Fruit fly (Drosophila melanogaster) whole organism, embryonic: ENCODE results near the gene cnc.

Source experiments
- CG10147 ChIP-seq: fragments of 200-800 bp; sonication (Bioruptor generic); optimal IDR thresholded peaks from 2 replicates; lab custom pipeline; 2019; ENCODE audit warnings: missing biosample characterization, mild to moderate bottlenecking, missing genetic modification characterization, moderate library complexity
- CG10209 ChIP-seq: fragments of 200-800 bp; sonication (Bioruptor generic); optimal IDR thresholded peaks from 3 replicates; lab custom pipeline; 2017; ENCODE audit warnings: missing biosample characterization, mild to moderate bottlenecking, missing genetic modification characterization, missing genetic modification reagents
- CG11504 ChIP-seq: fragments of 200-800 bp; sonication (Bioruptor generic); optimal IDR thresholded peaks from 3 replicates; lab custom pipeline; 2019; ENCODE audit warnings: missing biosample characterization, mild to moderate bottlenecking, missing genetic modification characterization, moderate library complexity
- CG15479 ChIP-seq: fragments of 200-800 bp; sonication (Bioruptor generic); optimal IDR thresholded peaks from 3 replicates; lab custom pipeline; 2019; ENCODE audit warnings: missing biosample characterization, mild to moderate bottlenecking, missing genetic modification characterization, moderate library complexity
- CG17612 ChIP-seq: fragments of 200-800 bp; sonication (Bioruptor generic); IDR thresholded peaks from 2 replicates; pipeline ENCODE4 v1.3.6; 2022; ENCODE audit warnings: missing biosample characterization, missing genetic modification characterization
- CG17829 ChIP-seq: fragments of 200-800 bp; optimal IDR thresholded peaks from 2 replicates; lab custom pipeline; 2019; ENCODE audit warnings: missing biosample characterization, mild to moderate bottlenecking, missing genetic modification characterization, moderate library complexity
- CG4424 ChIP-seq: fragments of 200-800 bp; sonication (Bioruptor generic); optimal IDR thresholded peaks from 3 replicates; lab custom pipeline; 2016; ENCODE audit warnings: missing biosample characterization, missing genetic modification characterization
- CG6272 ChIP-seq: fragments of 200-800 bp; sonication (Bioruptor generic); IDR thresholded peaks from 2 replicates; pipeline ENCODE4 v1.3.6; 2022; ENCODE audit warnings: missing biosample characterization, missing genetic modification characterization
- CG8290 ChIP-seq, 3 experiments: fragments of 200-800 bp; sonication (Bioruptor generic); optimal IDR thresholded peaks; 2 replicates each; lab custom pipeline; 2016 to 2019; ENCODE audit warnings: missing biosample characterization in 3 of 3, missing genetic modification characterization in 3 of 3, mild to moderate bottlenecking in 2 of 3, moderate library complexity in 1 of 3
- CG9215 ChIP-seq: fragments of 200-800 bp; sonication (Bioruptor generic); IDR thresholded peaks from 2 replicates; pipeline ENCODE4 v1.3.6; 2022; ENCODE audit warnings: missing biosample characterization, missing genetic modification characterization
- CG9876 ChIP-seq: fragments of 200-800 bp; sonication (Bioruptor generic); optimal IDR thresholded peaks from 2 replicates; lab custom pipeline; 2016; ENCODE audit warnings: missing biosample characterization, missing genetic modification characterization
- D ChIP-seq, 2 experiments: fragments of 200-800 bp in 1 of 2; fragments of >200 bp in 1 of 2; sonication (Bioruptor generic) in 1 of 2; optimal IDR thresholded peaks; 2 replicates in 1 of 2; 3 replicates in 1 of 2; lab custom pipeline; 2017; ENCODE audit warnings: mild to moderate bottlenecking in 1 of 2, missing biosample characterization in 1 of 2, missing genetic modification characterization in 1 of 2, missing genetic modification reagents in 1 of 2
- Fer1 ChIP-seq: fragments of 200-800 bp; sonication (Bioruptor generic); optimal IDR thresholded peaks from 2 replicates; lab custom pipeline; 2017; ENCODE audit warnings: missing biosample characterization, mild to moderate bottlenecking, missing genetic modification characterization
- Fer3 ChIP-seq: fragments of 200-800 bp; sonication (Bioruptor generic); optimal IDR thresholded peaks from 2 replicates; lab custom pipeline; 2018; ENCODE audit warnings: missing biosample characterization, mild to moderate bottlenecking, missing genetic modification characterization, moderate library complexity
- HLHmδ ChIP-seq: fragments of 200-800 bp; sonication (Bioruptor generic); optimal IDR thresholded peaks from 2 replicates; lab custom pipeline; 2018; ENCODE audit warnings: missing biosample characterization, mild to moderate bottlenecking, missing genetic modification characterization, moderate library complexity
- Hr51 ChIP-seq, 2 experiments: fragments of 200-800 bp; sonication (Bioruptor generic); optimal IDR thresholded peaks; 2 replicates in 1 of 2; 3 replicates in 1 of 2; lab custom pipeline; 2016 to 2018; ENCODE audit warnings: missing biosample characterization in 2 of 2, missing genetic modification characterization in 2 of 2, mild to moderate bottlenecking in 1 of 2, moderate library complexity in 1 of 2
- Mrtf ChIP-seq: fragments of 200-800 bp; sonication (Bioruptor generic); IDR thresholded peaks from 3 replicates; pipeline ENCODE4 v1.3.6; 2022; ENCODE audit warnings: missing biosample characterization, missing genetic modification characterization
- Nf-YB ChIP-seq: fragments of 200-800 bp; sonication (Bioruptor generic); optimal IDR thresholded peaks from 3 replicates; lab custom pipeline; 2019; ENCODE audit warnings: missing biosample characterization, mild to moderate bottlenecking, missing genetic modification characterization, moderate library complexity
- Nf-YC ChIP-seq: fragments of 200-800 bp; optimal IDR thresholded peaks from 3 replicates; lab custom pipeline; 2019; ENCODE audit warnings: missing biosample characterization, mild to moderate bottlenecking, missing genetic modification characterization, moderate library complexity
- Ssrp ChIP-seq: fragments of 200-800 bp; sonication (Bioruptor generic); optimal IDR thresholded peaks from 2 replicates; lab custom pipeline; 2018; ENCODE audit warnings: missing biosample characterization, mild to moderate bottlenecking, missing genetic modification characterization, moderate library complexity
- al ChIP-seq: fragments of 200-800 bp; sonication (Bioruptor generic); IDR thresholded peaks from 2 replicates; pipeline ENCODE4 v1.3.6; 2022; ENCODE audit warnings: missing biosample characterization, missing genetic modification characterization
- cg ChIP-seq: fragments of 200-800 bp; sonication (Bioruptor generic); optimal IDR thresholded peaks from 3 replicates; lab custom pipeline; 2019; ENCODE audit warnings: missing biosample characterization, mild to moderate bottlenecking, missing genetic modification characterization, moderate library complexity
- chinmo ChIP-seq: fragments of 200-800 bp; sonication (Bioruptor generic); IDR thresholded peaks from 4 replicates; pipeline ENCODE4 v1.3.6; 2022; ENCODE audit warnings: missing biosample characterization, missing genetic modification characterization; ENCODE audit not compliant: partially characterized antibody
- crc ChIP-seq: fragments of 200-800 bp; sonication (Bioruptor generic); optimal IDR thresholded peaks from 2 replicates; lab custom pipeline; 2016; ENCODE audit warnings: missing biosample characterization, missing genetic modification characterization
- danr ChIP-seq: fragments of 200-800 bp; sonication (Bioruptor generic); IDR thresholded peaks from 2 replicates; pipeline ENCODE4 v1.3.6; 2022; ENCODE audit warnings: missing biosample characterization, missing genetic modification characterization
- dimm ChIP-seq: fragments of 200-800 bp; sonication (Bioruptor generic); IDR thresholded peaks from 2 replicates; pipeline ENCODE4 v1.3.6; 2022; ENCODE audit warnings: missing biosample characterization, missing genetic modification characterization
- fd102C ChIP-seq: fragments of 200-800 bp; sonication (Bioruptor generic); optimal IDR thresholded peaks from 2 replicates; lab custom pipeline; 2018; ENCODE audit warnings: missing biosample characterization, mild to moderate bottlenecking, missing genetic modification characterization, moderate library complexity
- gsb-n ChIP-seq: fragments of 200-800 bp; sonication (Bioruptor generic); optimal IDR thresholded peaks from 3 replicates; lab custom pipeline; 2018; ENCODE audit warnings: missing biosample characterization, mild to moderate bottlenecking, missing genetic modification characterization
- kni ChIP-seq: fragments of 200-800 bp; sonication (Bioruptor generic); optimal IDR thresholded peaks from 3 replicates; lab custom pipeline; 2017; ENCODE audit warnings: mild to moderate bottlenecking, missing biosample characterization, missing genetic modification reagents, missing genetic modification characterization
- knrl ChIP-seq: fragments of 200-800 bp; sonication (Bioruptor generic); IDR thresholded peaks from 3 replicates; pipeline ENCODE4 v1.3.6; 2022; ENCODE audit warnings: missing biosample characterization, missing genetic modification characterization; ENCODE audit not compliant: partially characterized antibody
- lbe ChIP-seq: fragments of 200-800 bp; sonication (Bioruptor generic); optimal IDR thresholded peaks from 2 replicates; lab custom pipeline; 2016; ENCODE audit warnings: missing biosample characterization, mild to moderate bottlenecking, missing genetic modification characterization
- luna ChIP-seq: fragments of 200-800 bp; sonication (Bioruptor generic); optimal IDR thresholded peaks from 2 replicates; lab custom pipeline; 2016; ENCODE audit warnings: missing biosample characterization, missing genetic modification characterization
- nerfin-1 ChIP-seq: fragments of 200-800 bp; sonication (Bioruptor generic); optimal IDR thresholded peaks from 3 replicates; lab custom pipeline; 2019; ENCODE audit warnings: missing biosample characterization, mild to moderate bottlenecking, missing genetic modification characterization, moderate library complexity
- pb ChIP-seq: fragments of 200-800 bp; sonication (Bioruptor generic); optimal IDR thresholded peaks from 3 replicates; lab custom pipeline; 2016; ENCODE audit warnings: missing biosample characterization, missing genetic modification characterization
- prd ChIP-seq, 3 experiments: fragments of >200 bp in 2 of 3; fragments of 200-800 bp in 1 of 3; sonication (Bioruptor generic) in 1 of 3; optimal IDR thresholded peaks in 2 of 3; IDR thresholded peaks in 1 of 3; 2 replicates in 2 of 3; 3 replicates in 1 of 3; pipeline versions ENCODE4 v1.3.6 to Lab custom; 2017 to 2022; ENCODE audit warnings: missing biosample characterization in 1 of 3, missing genetic modification characterization in 1 of 3
- row ChIP-seq: fragments of 200-800 bp; sonication (Bioruptor generic); IDR thresholded peaks from 3 replicates; pipeline ENCODE4 v1.3.6; 2022; ENCODE audit warnings: missing biosample characterization, missing genetic modification characterization
- scrt ChIP-seq: fragments of 200-800 bp; sonication (Bioruptor generic); optimal IDR thresholded peaks from 2 replicates; lab custom pipeline; 2018; ENCODE audit warnings: missing biosample characterization, mild to moderate bottlenecking, missing genetic modification characterization, moderate library complexity
- sens-2 ChIP-seq: fragments of 200-800 bp; sonication (Bioruptor generic); IDR thresholded peaks from 2 replicates; pipeline ENCODE4 v1.3.6; 2022; ENCODE audit warnings: missing biosample characterization, missing genetic modification characterization
- sisA ChIP-seq: fragments of 200-800 bp; sonication (Bioruptor generic); IDR thresholded peaks from 2 replicates; pipeline ENCODE4 v1.3.6; 2022; ENCODE audit warnings: missing biosample characterization, missing genetic modification characterization
- sqz ChIP-seq: fragments of 200-800 bp; sonication (Bioruptor generic); optimal IDR thresholded peaks from 3 replicates; lab custom pipeline; 2018; ENCODE audit warnings: missing biosample characterization, mild to moderate bottlenecking, missing genetic modification characterization
- tap ChIP-seq: fragments of 200-800 bp; optimal IDR thresholded peaks from 3 replicates; lab custom pipeline; 2019; ENCODE audit warnings: missing biosample characterization, mild to moderate bottlenecking, missing genetic modification characterization, moderate library complexity
- tgo ChIP-seq: fragments of 200-800 bp; sonication (Bioruptor generic); IDR thresholded peaks from 3 replicates; pipeline ENCODE4 v1.3.6; 2022; ENCODE audit warnings: missing biosample characterization, missing genetic modification characterization
- tll ChIP-seq, 2 experiments: fragments of 200-800 bp in 1 of 2; fragments of >200 bp in 1 of 2; sonication (Bioruptor generic) in 1 of 2; optimal IDR thresholded peaks; 2 replicates each; lab custom pipeline; 2017 to 2019; ENCODE audit warnings: missing biosample characterization in 2 of 2, missing genetic modification characterization in 2 of 2, mild to moderate bottlenecking in 1 of 2, moderate library complexity in 1 of 2
- tup ChIP-seq: fragments of 200-800 bp; sonication (Bioruptor generic); optimal IDR thresholded peaks from 2 replicates; lab custom pipeline; 2016; ENCODE audit warnings: missing biosample characterization, mild to moderate bottlenecking, missing genetic modification characterization, moderate library complexity
- twi ChIP-seq: fragments of 200-800 bp; optimal IDR thresholded peaks from 2 replicates; lab custom pipeline; 2019; ENCODE audit warnings: missing biosample characterization, mild to moderate bottlenecking, missing genetic modification characterization, moderate library complexity
- tx ChIP-seq: fragments of 200-800 bp; sonication (Bioruptor generic); optimal IDR thresholded peaks from 2 replicates; lab custom pipeline; 2016; ENCODE audit warnings: missing biosample characterization, missing genetic modification characterization
- z ChIP-seq: fragments of 200-800 bp; sonication (Bioruptor generic); IDR thresholded peaks from 3 replicates; pipeline ENCODE4 v1.3.6; 2022; ENCODE audit warnings: missing biosample characterization, missing genetic modification characterization
- zen ChIP-seq: fragments of 200-800 bp; sonication (Bioruptor generic); optimal IDR thresholded peaks from 3 replicates; lab custom pipeline; 2018; ENCODE audit warnings: missing biosample characterization, mild to moderate bottlenecking, missing genetic modification characterization, moderate library complexity

The cnc gene

DNA sequence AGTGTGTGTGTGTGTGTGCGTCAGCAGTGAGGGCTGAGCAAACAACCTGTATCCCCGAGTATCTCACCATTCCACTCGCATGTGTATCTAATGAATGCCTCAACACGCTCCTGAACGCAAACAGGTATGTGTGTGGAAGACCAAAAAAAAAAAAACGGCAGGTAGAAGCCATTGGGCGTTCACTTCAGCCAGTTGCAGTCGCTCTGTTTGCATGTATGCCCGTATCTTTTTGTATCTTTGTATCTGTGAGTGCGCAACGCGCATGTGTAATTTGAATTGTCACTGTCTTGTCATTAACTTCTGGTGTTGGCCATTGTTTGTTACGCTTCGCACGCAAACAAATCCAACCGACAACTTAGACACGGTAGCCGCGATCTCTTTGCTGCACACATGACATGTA is 33.1 kb downstream of the cnc start:
- TF ChIP-seq CG9876 (GFP tag; lab: Kevin White, UChicago) (no peak), CG10209 (GFP tag; lab: Kevin White, UChicago) (peak; percentile 9), Nf-YC (peak; percentile 82), sens-2 (GFP tag; lab: Robert Waterston, UW) (no peak), danr (GFP tag; lab: Robert Waterston, UW) (no peak), nerfin-1 (tag; lab: Kevin White, UChicago) (no peak), tx (GFP tag; lab: Kevin White, UChicago) (no peak), gsb-n (tag; lab: Kevin White, UChicago) (no peak), sisA (GFP tag; lab: Robert Waterston, UW) (no peak), Mrtf (no peak), D (optimal IDR thresholded peaks at IDR 0.05; lab: Kevin White, UChicago) (peak; percentile 88), D (GFP tag; optimal IDR thresholded peaks at IDR 0.05; lab: Kevin White, UChicago) (no peak), twi (tag; lab: Kevin White, UChicago) (peak; percentile 64), CG6272 (GFP tag; lab: Robert Waterston, UW) (no peak), HLHmδ (GFP tag; lab: Kevin White, UChicago) (peak; percentile 3), fd102C (GFP tag; lab: Kevin White, UChicago) (peak; percentile 0), CG17829 (tag; lab: Kevin White, UChicago) (peak; percentile 4), CG11504 (tag; lab: Kevin White, UChicago) (no peak), row (GFP tag; lab: Robert Waterston, UW) (no peak), CG8290 (GFP tag; optimal IDR thresholded peaks at IDR 0.05; lab: Kevin White, UChicago) (no peak), CG8290 (tag; optimal IDR thresholded peaks at IDR 0.05; lab: Kevin White, UChicago) (no peak), CG15479 (GFP tag; lab: Kevin White, UChicago) (peak; percentile 96), Fer3 (no peak), luna (GFP tag; lab: Kevin White, UChicago) (no peak), Nf-YB (GFP tag; lab: Kevin White, UChicago) (peak; percentile 96), prd (optimal IDR thresholded peaks at IDR 0.05; lab: Kevin White, UChicago) (no peak), prd (GFP tag; IDR thresholded peaks at IDR 0.05; lab: Robert Waterston, UW) (peak; percentile 46; the same call in 2 of the 3 replicates), knrl (no peak), tll (GFP tag; optimal IDR thresholded peaks at IDR 0.05; lab: Kevin White, UChicago) (peak in 1 of 2 experiments; percentile 99), crc (GFP tag; lab: Kevin White, UChicago) (no peak), pb (no peak), cg (GFP tag; lab: Kevin White, UChicago) (peak; percentile 85), CG17612 (GFP tag; lab: Robert Waterston, UW) (no peak), tup (GFP tag; lab: Kevin White, UChicago) (no peak), CG9215 (GFP tag; lab: Robert Waterston, UW) (no peak), Fer1 (GFP tag; lab: Kevin White, UChicago) (no peak), Ssrp (no peak), al (no peak), CG10147 (no peak), Hr51 (GFP tag; optimal IDR thresholded peaks at IDR 0.05; lab: Kevin White, UChicago) (no peak), sqz (GFP tag; lab: Kevin White, UChicago) (peak; percentile 90), dimm (GFP tag; lab: Robert Waterston, UW) (no peak), z (GFP tag; lab: Robert Waterston, UW) (peak; percentile 61; the same call in 1 of the 3 replicates), kni (GFP tag; lab: Kevin White, UChicago) (peak; percentile 72), chinmo (GFP tag; lab: Robert Waterston, UW) (0 out of 4 replicates have a peak, but pooled peaks have one; percentile 57), tap (tag; lab: Kevin White, UChicago) (no peak), lbe (GFP tag; lab: Kevin White, UChicago) (no peak), scrt (GFP tag; lab: Kevin White, UChicago) (no peak), CG4424 (GFP tag; lab: Kevin White, UChicago) (no peak), zen (tag; lab: Kevin White, UChicago) (peak; percentile 87), tgo (GFP tag; lab: Robert Waterston, UW) (0 out of 3 replicates have a peak, but pooled peaks have one; percentile 24)
